Fruit fly (Drosophila melanogaster): ENCODE results near the gene X11L.
A peak's percentile ranks its signal among the peaks of the same experiment; 100 is the strongest.

Gene X11L

dm6 chrX:17579782-17580451 lies 19.5 kb upstream of the X11L start, which contains the start of gene CG12991:
Gene CG12991 (plus strand): TSS chrX:17579861.
- no peak for TF ChIP-seq Abd-B (GFP tag; optimal IDR thresholded peaks at IDR 0.05)
- TF ChIP-seq Hnf4 (GFP tag; optimal IDR thresholded peaks at IDR 0.05) = peak; percentile 25
- TF ChIP-seq dsf (GFP tag; optimal IDR thresholded peaks at IDR 0.05; ENCODE audit: borderline replicate concordance) = no peak
- TF ChIP-seq lola (GFP tag; optimal IDR thresholded peaks at IDR 0.05) = no peak
- no peak for TF ChIP-seq Vsx2 (GFP tag; optimal IDR thresholded peaks at IDR 0.05; ENCODE audit: partially characterized antibody)
- no peak for TF ChIP-seq pan (optimal IDR thresholded peaks at IDR 0.05)
- peak; percentile 30 for TF ChIP-seq Sp1 (GFP tag; optimal IDR thresholded peaks at IDR 0.05)
- TF ChIP-seq jim (GFP tag; optimal IDR thresholded peaks at IDR 0.05) = peak; percentile 4
- TF ChIP-seq dmrt93B (GFP tag; optimal IDR thresholded peaks at IDR 0.05) = no peak
- no peak for TF ChIP-seq Rel (GFP tag; optimal IDR thresholded peaks at IDR 0.05)
- no peak for TF ChIP-seq Rel (tag; optimal IDR thresholded peaks at IDR 0.05)
- TF ChIP-seq OdsH (GFP tag; optimal IDR thresholded peaks at IDR 0.05) = peak; percentile 57
- peak; percentile 13 for TF ChIP-seq ey (GFP tag; optimal IDR thresholded peaks at IDR 0.05)
- TF ChIP-seq h (GFP tag; optimal IDR thresholded peaks at IDR 0.05) = peak; percentile 34
- no peak for TF ChIP-seq sage (GFP tag; optimal IDR thresholded peaks at IDR 0.05)
- TF ChIP-seq rgr (GFP tag; optimal IDR thresholded peaks at IDR 0.05) = peak; percentile 36
- TF ChIP-seq Hr83 (GFP tag; optimal IDR thresholded peaks at IDR 0.05; ENCODE audit: poor library complexity, severe bottlenecking) = no peak
- no peak for TF ChIP-seq Mio (GFP tag; optimal IDR thresholded peaks at IDR 0.05)
- peak; percentile 15 for TF ChIP-seq psq (GFP tag; optimal IDR thresholded peaks at IDR 0.05)
- peak; percentile 27 for TF ChIP-seq woc (GFP tag; optimal IDR thresholded peaks at IDR 0.05)
- no peak for TF ChIP-seq GATAd (GFP tag; optimal IDR thresholded peaks at IDR 0.05)
- peak; percentile 10 for TF ChIP-seq Jra (GFP tag; optimal IDR thresholded peaks at IDR 0.05)
- TF ChIP-seq foxo (GFP tag; optimal IDR thresholded peaks at IDR 0.05) = peak in 1 of 2 experiments; percentile 41
- peak; percentile 13 for TF ChIP-seq br (GFP tag; optimal IDR thresholded peaks at IDR 0.05)
- TF ChIP-seq CG32264 (GFP tag; optimal IDR thresholded peaks at IDR 0.05) = no peak
- no peak for TF ChIP-seq N (GFP tag; optimal IDR thresholded peaks at IDR 0.05)
- TF ChIP-seq CrebA (GFP tag; optimal IDR thresholded peaks at IDR 0.05; ENCODE audit: borderline replicate concordance) = no peak
- TF ChIP-seq Myc (optimal IDR thresholded peaks at IDR 0.05) = no peak
- TF ChIP-seq brk (GFP tag; optimal IDR thresholded peaks at IDR 0.05) = no peak
- no peak for TF ChIP-seq CG9705 (GFP tag; optimal IDR thresholded peaks at IDR 0.05)
- no peak for TF ChIP-seq tai (GFP tag; optimal IDR thresholded peaks at IDR 0.05)
- TF ChIP-seq fru (GFP tag; optimal IDR thresholded peaks at IDR 0.05) = peak; percentile 47
- peak; percentile 9 for TF ChIP-seq HLH106 (tag; optimal IDR thresholded peaks at IDR 0.05)

dm6 chrX:17580954-17581353 lies 18.5 kb upstream of the X11L start:
- TF ChIP-seq lola (GFP tag; optimal IDR thresholded peaks at IDR 0.05) = no peak
- TF ChIP-seq fru (GFP tag; optimal IDR thresholded peaks at IDR 0.05) = no peak
- TF ChIP-seq Mio (GFP tag; optimal IDR thresholded peaks at IDR 0.05) = no peak
- TF ChIP-seq br (GFP tag; optimal IDR thresholded peaks at IDR 0.05) = no peak
- TF ChIP-seq h (GFP tag; optimal IDR thresholded peaks at IDR 0.05) = no peak
- no peak for TF ChIP-seq Hnf4 (GFP tag; optimal IDR thresholded peaks at IDR 0.05)
- TF ChIP-seq rgr (GFP tag; optimal IDR thresholded peaks at IDR 0.05) = no peak
- TF ChIP-seq N (GFP tag; optimal IDR thresholded peaks at IDR 0.05) = no peak
- no peak for TF ChIP-seq Jra (GFP tag; optimal IDR thresholded peaks at IDR 0.05)
- TF ChIP-seq jim (GFP tag; optimal IDR thresholded peaks at IDR 0.05) = no peak

dm6 chrX:17581606-17582281 lies 17.7 kb upstream of the X11L start:
- TF ChIP-seq rgr (GFP tag; optimal IDR thresholded peaks at IDR 0.05) (peak; percentile 38), CG32264 (GFP tag; optimal IDR thresholded peaks at IDR 0.05) (no peak), OdsH (GFP tag; optimal IDR thresholded peaks at IDR 0.05) (peak; percentile 14), foxo (GFP tag; optimal IDR thresholded peaks at IDR 0.05) (peak in 1 of 2 experiments; percentile 16), psq (GFP tag; optimal IDR thresholded peaks at IDR 0.05) (peak; percentile 46)

dm6 chrX:17582650-17583049 lies 16.8 kb upstream of the X11L start:
- TF ChIP-seq br (GFP tag; optimal IDR thresholded peaks at IDR 0.05) (no peak), OdsH (GFP tag; optimal IDR thresholded peaks at IDR 0.05) (no peak), dsf (GFP tag; optimal IDR thresholded peaks at IDR 0.05; ENCODE audit: borderline replicate concordance) (no peak), sv (GFP tag; optimal IDR thresholded peaks at IDR 0.05) (no peak), foxo (GFP tag; optimal IDR thresholded peaks at IDR 0.05) (no peak), Hr78 (GFP tag; optimal IDR thresholded peaks at IDR 0.05) (no peak), brk (GFP tag; optimal IDR thresholded peaks at IDR 0.05) (no peak), h (GFP tag; optimal IDR thresholded peaks at IDR 0.05) (no peak), rgr (GFP tag; optimal IDR thresholded peaks at IDR 0.05) (no peak), Dfd (GFP tag; optimal IDR thresholded peaks at IDR 0.05) (no peak), fru (GFP tag; optimal IDR thresholded peaks at IDR 0.05) (no peak)
